Fruit fly (Drosophila melanogaster): ENCODE data around the gene beat-VII.

- no peak for TF ChIP-seq Pif1B (GFP tag; optimal IDR thresholded peaks at IDR 0.05)
- no peak for TF ChIP-seq CG9948 (tag; optimal IDR thresholded peaks at IDR 0.05)
- no peak for TF ChIP-seq gl (tag; optimal IDR thresholded peaks at IDR 0.05)
- TF ChIP-seq CG12605 (GFP tag; IDR thresholded peaks at IDR 0.05), result no peak
- TF ChIP-seq CG10348 (GFP tag; IDR thresholded peaks at IDR 0.05), result no peak
- no peak for TF ChIP-seq Pif1A (GFP tag; optimal IDR thresholded peaks at IDR 0.05)
- TF ChIP-seq Snoo (tag; optimal IDR thresholded peaks at IDR 0.05), result no peak
- no peak for TF ChIP-seq CG8301 (tag; optimal IDR thresholded peaks at IDR 0.05)
- TF ChIP-seq CG13204 (GFP tag; optimal IDR thresholded peaks at IDR 0.05), result no peak
- no peak for TF ChIP-seq CG14655 (GFP tag; optimal IDR thresholded peaks at IDR 0.05)
- TF ChIP-seq CG8159 (tag; optimal IDR thresholded peaks at IDR 0.05), result no peak
- TF ChIP-seq EcR (GFP tag; optimal IDR thresholded peaks at IDR 0.05), result no peak
- no peak for TF ChIP-seq CG34367 (tag; optimal IDR thresholded peaks at IDR 0.05)
Measured at dm6 chr3R:26670277-26670676, 11.5 kb downstream of the beat-VII start.

Data from whole organism, pupa.